Worm (Caenorhabditis elegans): Measurements from ENCODE around the gene ZC487.1.

DNA sequence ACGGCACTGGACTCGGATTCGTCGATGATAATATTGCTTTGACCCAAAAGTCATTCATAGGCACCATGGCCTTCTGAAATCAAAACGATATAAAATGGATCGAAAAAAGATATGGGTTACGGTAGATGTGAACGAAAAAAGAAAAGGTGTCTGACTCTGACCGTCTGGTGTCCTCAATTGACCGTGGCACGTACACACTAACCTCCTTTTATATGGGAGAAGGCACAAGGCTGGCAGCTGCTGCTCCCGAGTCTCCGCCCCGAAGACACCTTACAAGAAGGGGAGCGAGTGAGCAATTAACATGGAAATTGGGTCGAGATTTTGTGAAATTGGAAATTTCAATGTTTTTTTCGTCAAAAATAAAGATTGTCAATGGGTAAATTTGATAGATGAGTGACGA is 45.8 kb upstream of the ZC487.1 start, which contains the start of gene egl-46:
- TF ChIP-seq W03F9.2 (tag; optimal IDR thresholded peaks at IDR 0.05) = no peak
- no peak for TF ChIP-seq him-1 (tag; optimal IDR thresholded peaks at IDR 0.05)
- no peak for TF ChIP-seq dao-5 (tag; optimal IDR thresholded peaks at IDR 0.05)

All from whole organism, L4/young adult.